Fruit fly (Drosophila melanogaster) whole organism, embryonic: ENCODE data around the gene Slob.
A peak's percentile ranks its signal among the peaks of the same experiment; 100 is the strongest.

Source experiments
- Adf1 ChIP-seq: fragments of 200-800 bp; sonication (Bioruptor generic); IDR thresholded peaks from 2 replicates; pipeline ENCODE4 v1.3.6; 2022; ENCODE audit warnings: missing biosample characterization, missing genetic modification characterization
- CG10366 ChIP-seq: fragments of 200-800 bp; sonication (Bioruptor generic); IDR thresholded peaks from 2 replicates; pipeline ENCODE4 v1.3.6; 2022; ENCODE audit warnings: missing biosample characterization, missing genetic modification characterization
- CG10543 ChIP-seq: fragments of 200-800 bp; sonication (Bioruptor generic); optimal IDR thresholded peaks from 3 replicates; lab custom pipeline; 2017; ENCODE audit warnings: missing biosample characterization, mild to moderate bottlenecking, missing genetic modification characterization, moderate library complexity
- CG12744 ChIP-seq: fragments of 200-800 bp; sonication (Bioruptor generic); optimal IDR thresholded peaks from 2 replicates; lab custom pipeline; 2016; ENCODE audit warnings: missing biosample characterization, missing genetic modification characterization
- CG13123 ChIP-seq: fragments of 200-800 bp; sonication (Bioruptor generic); optimal IDR thresholded peaks from 2 replicates; lab custom pipeline; 2016; ENCODE audit warnings: missing biosample characterization, missing genetic modification characterization
- CG13775 ChIP-seq: fragments of 200-800 bp; sonication (Bioruptor generic); optimal IDR thresholded peaks from 3 replicates; lab custom pipeline; 2017; ENCODE audit warnings: missing biosample characterization, mild to moderate bottlenecking, missing genetic modification characterization
- CG15269 ChIP-seq: fragments of 200-800 bp; sonication (Bioruptor generic); optimal IDR thresholded peaks from 2 replicates; lab custom pipeline; 2018; ENCODE audit warnings: missing biosample characterization, mild to moderate bottlenecking, missing genetic modification characterization, moderate library complexity
- CG1529 ChIP-seq: fragments of 200-800 bp; sonication (Bioruptor generic); optimal IDR thresholded peaks from 3 replicates; lab custom pipeline; 2018; ENCODE audit warnings: missing biosample characterization, missing genetic modification characterization
- CG1647 ChIP-seq: fragments of 200-800 bp; sonication (Bioruptor generic); optimal IDR thresholded peaks from 3 replicates; lab custom pipeline; 2016; ENCODE audit warnings: missing biosample characterization, missing genetic modification characterization
- CG18619 ChIP-seq: fragments of 200-800 bp; sonication (Bioruptor generic); optimal IDR thresholded peaks from 3 replicates; lab custom pipeline; 2017; ENCODE audit warnings: missing biosample characterization, mild to moderate bottlenecking, missing genetic modification characterization
- CG2875 ChIP-seq: fragments of 200-800 bp; sonication (Bioruptor generic); optimal IDR thresholded peaks from 2 replicates; lab custom pipeline; 2017; ENCODE audit warnings: missing biosample characterization, mild to moderate bottlenecking, missing genetic modification characterization, missing genetic modification reagents
- CG3065 ChIP-seq: fragments of 200-800 bp; sonication (Bioruptor generic); optimal IDR thresholded peaks from 2 replicates; lab custom pipeline; 2016; ENCODE audit warnings: missing biosample characterization, missing genetic modification characterization
- CG4328 ChIP-seq: fragments of 200-800 bp; sonication (Bioruptor generic); optimal IDR thresholded peaks from 3 replicates; lab custom pipeline; 2017; ENCODE audit warnings: missing biosample characterization, missing genetic modification reagents, missing genetic modification characterization
- CG6175 ChIP-seq: fragments of 200-800 bp; sonication (Bioruptor generic); IDR thresholded peaks from 3 replicates; pipeline ENCODE4 v1.3.6; 2022; ENCODE audit warnings: missing biosample characterization, missing genetic modification characterization
- CG6272 ChIP-seq: fragments of 200-800 bp; sonication (Bioruptor generic); IDR thresholded peaks from 2 replicates; pipeline ENCODE4 v1.3.6; 2022; ENCODE audit warnings: missing biosample characterization, missing genetic modification characterization
- Chrac-16 ChIP-seq: fragments of 200-800 bp; sonication (Bioruptor generic); optimal IDR thresholded peaks from 3 replicates; lab custom pipeline; 2016; ENCODE audit warnings: missing biosample characterization, missing genetic modification characterization
- Doc2 ChIP-seq: fragments of 200-800 bp; sonication (Bioruptor generic); IDR thresholded peaks from 2 replicates; pipeline ENCODE4 v1.3.6; 2022; ENCODE audit warnings: missing biosample characterization, missing genetic modification characterization
- Ets97D ChIP-seq: fragments of 200-800 bp; sonication (Bioruptor generic); optimal IDR thresholded peaks from 3 replicates; lab custom pipeline; 2016; ENCODE audit warnings: missing biosample characterization, missing genetic modification characterization
- H15 ChIP-seq: fragments of 200-800 bp; sonication (Bioruptor generic); IDR thresholded peaks from 3 replicates; pipeline ENCODE4 v1.3.6; 2022; ENCODE audit warnings: missing biosample characterization, missing genetic modification characterization
- Hr39 ChIP-seq: fragments of >200 bp; optimal IDR thresholded peaks from 2 replicates; lab custom pipeline; 2017
- Hsf ChIP-seq: fragments of 200-800 bp; sonication (Bioruptor generic); optimal IDR thresholded peaks from 3 replicates; lab custom pipeline; 2016; ENCODE audit warnings: missing biosample characterization, missing genetic modification characterization
- MESR4 ChIP-seq: fragments of 200-800 bp; sonication (Bioruptor generic); optimal IDR thresholded peaks from 2 replicates; lab custom pipeline; 2018; ENCODE audit warnings: missing biosample characterization, mild to moderate bottlenecking, missing genetic modification characterization, moderate library complexity
- Mes4 ChIP-seq: fragments of 200-800 bp; sonication (Bioruptor generic); optimal IDR thresholded peaks from 2 replicates; lab custom pipeline; 2016; ENCODE audit warnings: missing biosample characterization, missing genetic modification characterization
- NFAT ChIP-seq: fragments of 200-800 bp; sonication (Bioruptor generic); IDR thresholded peaks from 2 replicates; pipeline ENCODE4 v1.3.6; 2022; ENCODE audit warnings: missing biosample characterization, missing genetic modification characterization
- Neu2 ChIP-seq: fragments of 200-800 bp; sonication (Bioruptor generic); optimal IDR thresholded peaks from 3 replicates; lab custom pipeline; 2016; ENCODE audit warnings: missing biosample characterization, missing genetic modification characterization, borderline replicate concordance
- PHDP ChIP-seq: fragments of 200-800 bp; sonication (Bioruptor generic); optimal IDR thresholded peaks from 3 replicates; lab custom pipeline; 2018; ENCODE audit warnings: missing biosample characterization, mild to moderate bottlenecking, missing genetic modification characterization, moderate library complexity
- Rfx ChIP-seq: fragments of 200-800 bp; sonication (Bioruptor generic); IDR thresholded peaks from 2 replicates; pipeline ENCODE4 v1.3.6; 2022; ENCODE audit warnings: missing biosample characterization, missing genetic modification characterization
- Spps ChIP-seq: fragments of 200-800 bp; sonication (Bioruptor generic); optimal IDR thresholded peaks from 2 replicates; lab custom pipeline; 2018; ENCODE audit warnings: missing biosample characterization, mild to moderate bottlenecking, missing genetic modification characterization
- Stat92E ChIP-seq, 3 experiments: fragments of >200 bp in 2 of 3; fragments of 200-800 bp in 1 of 3; sonication (Bioruptor generic) in 1 of 3; optimal IDR thresholded peaks; 2 replicates each; lab custom pipeline; 2017 to 2019; ENCODE audit warnings: missing biosample characterization in 3 of 3, missing genetic modification characterization in 3 of 3, mild to moderate bottlenecking in 1 of 3, moderate library complexity in 1 of 3
- ac ChIP-seq: fragments of 200-800 bp; sonication (Bioruptor generic); optimal IDR thresholded peaks from 3 replicates; lab custom pipeline; 2017; ENCODE audit warnings: missing biosample characterization, mild to moderate bottlenecking, missing genetic modification characterization
- ara ChIP-seq: fragments of 200-800 bp; sonication (Bioruptor generic); IDR thresholded peaks from 2 replicates; pipeline ENCODE4 v1.3.6; 2022; ENCODE audit warnings: missing biosample characterization, missing genetic modification characterization
- bcd ChIP-seq: fragments of 200-800 bp; sonication (Bioruptor generic); optimal IDR thresholded peaks from 2 replicates; lab custom pipeline; 2017; ENCODE audit warnings: missing biosample characterization, mild to moderate bottlenecking, missing genetic modification characterization
- da ChIP-seq: fragments of 200-800 bp; sonication (Bioruptor generic); optimal IDR thresholded peaks from 2 replicates; lab custom pipeline; 2016; ENCODE audit warnings: missing biosample characterization, missing genetic modification characterization
- dpn ChIP-seq, 2 experiments: fragments of 200-800 bp; sonication (Bioruptor generic); optimal IDR thresholded peaks; 3 replicates each; lab custom pipeline; 2016; ENCODE audit warnings: missing biosample characterization in 2 of 2, missing genetic modification characterization in 2 of 2
- fd96Cb ChIP-seq: fragments of 200-800 bp; sonication (Bioruptor generic); optimal IDR thresholded peaks from 2 replicates; lab custom pipeline; 2018; ENCODE audit warnings: missing biosample characterization, mild to moderate bottlenecking, missing genetic modification characterization, moderate library complexity
- ham ChIP-seq: fragments of 200-800 bp; sonication (Bioruptor generic); IDR thresholded peaks from 2 replicates; pipeline ENCODE4 v1.3.6; 2022; ENCODE audit warnings: missing biosample characterization, missing genetic modification characterization
- hkb ChIP-seq, 2 experiments: fragments of 200-800 bp in 1 of 2; fragments of >200 bp in 1 of 2; sonication (Bioruptor generic) in 1 of 2; IDR thresholded peaks in 1 of 2; optimal IDR thresholded peaks in 1 of 2; 2 replicates each; pipeline versions ENCODE4 v1.3.6 to Lab custom; 2017 to 2022; ENCODE audit warnings: missing biosample characterization in 1 of 2, missing genetic modification characterization in 1 of 2
- jumu ChIP-seq: fragments of 200-800 bp; sonication (Bioruptor generic); optimal IDR thresholded peaks from 3 replicates; lab custom pipeline; 2016; ENCODE audit warnings: missing biosample characterization, missing genetic modification characterization
- kay ChIP-seq: fragments of 200-800 bp; sonication (Bioruptor generic); optimal IDR thresholded peaks from 2 replicates; lab custom pipeline; 2016; ENCODE audit warnings: missing biosample characterization, missing genetic modification characterization
- klu ChIP-seq: fragments of 200-800 bp; sonication (Bioruptor generic); IDR thresholded peaks from 2 replicates; pipeline ENCODE4 v1.3.6; 2022; ENCODE audit warnings: missing biosample characterization, missing genetic modification characterization
- luna ChIP-seq: fragments of 200-800 bp; sonication (Bioruptor generic); optimal IDR thresholded peaks from 2 replicates; lab custom pipeline; 2016; ENCODE audit warnings: missing biosample characterization, missing genetic modification characterization
- org-1 ChIP-seq: fragments of 200-800 bp; sonication (Bioruptor generic); optimal IDR thresholded peaks from 2 replicates; lab custom pipeline; 2017; ENCODE audit warnings: missing biosample characterization, missing genetic modification characterization
- pfk ChIP-seq: fragments of 200-800 bp; sonication (Bioruptor generic); optimal IDR thresholded peaks from 2 replicates; lab custom pipeline; 2018; ENCODE audit warnings: missing biosample characterization, mild to moderate bottlenecking, missing genetic modification characterization, moderate library complexity
- pnt ChIP-seq: fragments of 200-800 bp; sonication (Bioruptor generic); optimal IDR thresholded peaks from 3 replicates; lab custom pipeline; 2016; ENCODE audit warnings: missing biosample characterization, missing genetic modification characterization
- row ChIP-seq: fragments of 200-800 bp; sonication (Bioruptor generic); IDR thresholded peaks from 3 replicates; pipeline ENCODE4 v1.3.6; 2022; ENCODE audit warnings: missing biosample characterization, missing genetic modification characterization
- run ChIP-seq: fragments of 200-800 bp; sonication (Bioruptor generic); optimal IDR thresholded peaks from 3 replicates; lab custom pipeline; 2018; ENCODE audit warnings: missing biosample characterization, mild to moderate bottlenecking, missing genetic modification characterization
- sna ChIP-seq: fragments of 200-800 bp; sonication (Bioruptor generic); IDR thresholded peaks from 2 replicates; pipeline ENCODE4 v1.3.6; 2022; ENCODE audit warnings: missing biosample characterization, missing genetic modification characterization; ENCODE audit not compliant: partially characterized antibody
- stc ChIP-seq: fragments of 200-800 bp; sonication (Bioruptor generic); IDR thresholded peaks from 2 replicates; pipeline ENCODE4 v1.3.6; 2022; ENCODE audit warnings: missing biosample characterization, missing genetic modification characterization
- tap ChIP-seq: fragments of 200-800 bp; optimal IDR thresholded peaks from 3 replicates; lab custom pipeline; 2019; ENCODE audit warnings: missing biosample characterization, mild to moderate bottlenecking, missing genetic modification characterization, moderate library complexity
- vfl ChIP-seq: fragments of 200-800 bp; sonication (Bioruptor generic); optimal IDR thresholded peaks from 2 replicates; lab custom pipeline; 2016; ENCODE audit warnings: missing biosample characterization, missing genetic modification characterization

The Slob gene

DNA sequence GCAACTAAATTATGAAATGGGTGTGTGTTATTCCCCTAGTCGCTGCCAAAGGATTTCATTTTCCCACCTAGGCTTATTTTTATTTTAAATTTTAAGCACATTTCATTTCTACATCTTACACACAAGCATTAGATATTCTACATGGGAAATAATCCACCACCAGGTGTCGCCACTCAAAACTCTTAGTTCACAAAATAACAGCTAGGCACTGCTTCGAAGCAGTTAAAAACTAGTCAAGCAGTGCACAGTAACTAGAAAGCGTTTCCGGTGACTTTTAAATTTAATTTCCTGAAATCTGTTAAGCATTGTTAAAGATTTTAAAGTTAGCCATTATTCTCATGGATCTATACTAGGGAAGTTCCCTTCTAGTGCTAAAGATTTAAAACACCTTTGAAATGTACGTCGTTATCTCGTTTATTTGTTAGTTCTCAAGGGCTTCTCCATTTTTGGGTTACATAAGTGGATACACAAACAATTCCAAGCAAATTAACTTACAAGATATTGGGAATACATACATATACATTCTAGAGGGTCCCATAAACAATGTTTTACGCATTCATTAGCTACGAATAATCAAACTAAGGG is 33.2 kb downstream of the Slob start (continued):
- TF ChIP-seq luna (GFP tag; lab: Kevin White, UChicago) (peak; percentile 82), bcd (GFP tag; lab: Kevin White, UChicago) (peak; percentile 35), org-1 (GFP tag; lab: Kevin White, UChicago) (peak; percentile 23), pnt (GFP tag; lab: Kevin White, UChicago) (peak; percentile 87), Ets97D (GFP tag; lab: Kevin White, UChicago) (peak; percentile 97), run (tag; lab: Kevin White, UChicago) (peak; percentile 34), CG10543 (GFP tag; lab: Kevin White, UChicago) (peak; percentile 63), CG3065 (peak; percentile 53), Adf1 (GFP tag; lab: Robert Waterston, UW) (peak; percentile 19), Mes4 (GFP tag; lab: Kevin White, UChicago) (peak; percentile 24), H15 (GFP tag; lab: Robert Waterston, UW) (peak; percentile 88), pfk (no peak), MESR4 (GFP tag; lab: Kevin White, UChicago) (no peak), sna (GFP tag; lab: Robert Waterston, UW) (no peak), ara (peak; percentile 59), jumu (peak; percentile 89), PHDP (tag; lab: Kevin White, UChicago) (peak; percentile 78), klu (peak; percentile 58; the same call in 1 of the 2 replicates), tap (tag; lab: Kevin White, UChicago) (no peak), Chrac-16 (GFP tag; lab: Kevin White, UChicago) (peak; percentile 86), vfl (GFP tag; lab: Kevin White, UChicago) (peak; percentile 53), da (peak; percentile 55), CG4328 (GFP tag; lab: Kevin White, UChicago) (no peak), stc (GFP tag; lab: Robert Waterston, UW) (peak; percentile 51; the same call in 1 of the 2 replicates), CG10366 (GFP tag; lab: Robert Waterston, UW) (peak; percentile 82), row (GFP tag; lab: Robert Waterston, UW) (peak; percentile 55; the same call in 2 of the 3 replicates), kay (GFP tag; lab: Kevin White, UChicago) (no peak), CG1529 (GFP tag; lab: Kevin White, UChicago) (peak; percentile 75), CG6175 (GFP tag; lab: Robert Waterston, UW) (peak; percentile 73; the same call in 2 of the 3 replicates), CG12744 (GFP tag; lab: Kevin White, UChicago) (peak; percentile 60), CG6272 (GFP tag; lab: Robert Waterston, UW) (peak; percentile 74), Neu2 (GFP tag; lab: Kevin White, UChicago) (no peak), hkb (optimal IDR thresholded peaks at IDR 0.05; lab: Kevin White, UChicago) (peak; percentile 35), hkb (GFP tag; IDR thresholded peaks at IDR 0.05; lab: Robert Waterston, UW) (peak; percentile 70), ham (peak; percentile 75; the same call in 1 of the 2 replicates), Doc2 (GFP tag; lab: Robert Waterston, UW) (peak; percentile 58; the same call in 1 of the 2 replicates), Spps (tag; lab: Kevin White, UChicago) (no peak), NFAT (GFP tag; lab: Robert Waterston, UW) (peak; percentile 91), fd96Cb (no peak), CG1647 (GFP tag; lab: Kevin White, UChicago) (no peak), dpn (GFP tag; optimal IDR thresholded peaks at IDR 0.05; lab: Kevin White, UChicago) (peak; percentile 18 to 42), CG2875 (peak; percentile 80), Hr39 (lab: Kevin White, UChicago) (no peak), CG13123 (GFP tag; lab: Kevin White, UChicago) (peak; percentile 22), Rfx (GFP tag; lab: Robert Waterston, UW) (peak; percentile 95), Hsf (GFP tag; lab: Kevin White, UChicago) (peak; percentile 0), CG13775 (GFP tag; lab: Kevin White, UChicago) (peak; percentile 64), CG18619 (GFP tag; lab: Kevin White, UChicago) (peak; percentile 69), CG15269 (tag; lab: Kevin White, UChicago) (peak; percentile 71), ac (GFP tag; lab: Kevin White, UChicago) (no peak), Stat92E (GFP tag; optimal IDR thresholded peaks at IDR 0.05; lab: Kevin White, UChicago) (no peak)
